Fruit fly (Drosophila melanogaster) whole organism, wandering third instar larva: Measurements from ENCODE around the gene Osi1.

ENCODE experiments used
- Hnf4 ChIP-seq: fragments of 200-800 bp; sonication (Bioruptor generic); optimal IDR thresholded peaks from 2 replicates; lab custom pipeline; 2016; ENCODE audit warnings: missing biosample characterization, mild to moderate bottlenecking, missing genetic modification characterization
- Hr83 ChIP-seq: fragments of 200-300 bp; sonication (Bioruptor generic); optimal IDR thresholded peaks from 2 replicates; lab custom pipeline; 2016; ENCODE audit warnings: missing biosample characterization, mild to moderate bottlenecking, missing genetic modification characterization, moderate library complexity; ENCODE audit not compliant: poor library complexity, severe bottlenecking
- Vsx2 ChIP-seq: fragments of 200-300, 225-300 bp; sonication (Bioruptor generic); optimal IDR thresholded peaks from 2 replicates; lab custom pipeline; 2018; ENCODE audit warnings: missing biosample characterization, missing genetic modification characterization; ENCODE audit not compliant: partially characterized antibody
- brk ChIP-seq: fragments of 200-800 bp; sonication (Bioruptor generic); optimal IDR thresholded peaks from 2 replicates; lab custom pipeline; 2016; ENCODE audit warnings: missing biosample characterization, mild to moderate bottlenecking, missing genetic modification characterization
- fru ChIP-seq: fragments of 200-800 bp; sonication (Bioruptor generic); optimal IDR thresholded peaks from 3 replicates; lab custom pipeline; 2016; ENCODE audit warnings: missing biosample characterization, mild to moderate bottlenecking, missing genetic modification characterization
- h ChIP-seq: fragments of 200-800 bp; sonication (Bioruptor generic); optimal IDR thresholded peaks from 3 replicates; lab custom pipeline; 2016; ENCODE audit warnings: missing biosample characterization, mild to moderate bottlenecking, missing genetic modification characterization
- psq ChIP-seq: fragments of 200-800 bp; sonication (Bioruptor generic); optimal IDR thresholded peaks from 3 replicates; lab custom pipeline; 2017; ENCODE audit warnings: missing biosample characterization, mild to moderate bottlenecking, missing genetic modification characterization, moderate library complexity
- tai ChIP-seq: sonication (Bioruptor generic); optimal IDR thresholded peaks from 2 replicates; lab custom pipeline; 2016; ENCODE audit warnings: missing biosample characterization, missing genetic modification characterization

DNA sequence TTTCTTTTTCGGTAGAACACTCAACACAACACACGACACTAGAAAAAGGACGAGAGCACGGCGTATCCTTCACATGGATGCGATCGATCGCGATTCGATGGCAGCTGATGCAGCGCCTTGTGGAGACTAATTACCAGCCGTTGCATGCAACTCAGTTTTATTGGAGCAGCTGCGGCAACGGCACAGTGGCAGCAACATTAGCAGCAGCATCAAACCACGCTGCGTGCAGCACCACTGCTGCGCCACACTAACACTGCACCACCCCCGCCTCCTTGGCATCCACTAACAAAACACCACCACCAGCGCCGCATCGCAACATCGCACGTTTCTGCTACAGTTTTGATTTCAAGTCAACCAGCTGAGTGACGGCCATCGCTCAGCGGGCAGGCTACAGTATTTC is 48.3 kb downstream of the Osi1 start, which contains the start of gene Osi4:
- TF ChIP-seq brk (GFP tag; lab: Kevin White, UChicago) (no peak), Vsx2 (GFP tag; lab: Kevin White, UChicago) (no peak), Hnf4 (GFP tag; lab: Kevin White, UChicago) (no peak), psq (GFP tag; lab: Kevin White, UChicago) (no peak), fru (no peak), Hr83 (GFP tag; lab: Kevin White, UChicago) (no peak), h (GFP tag; lab: Kevin White, UChicago) (no peak), tai (no peak)
